Fruit fly (Drosophila melanogaster) whole organism, embryonic: ENCODE measurements around the gene CG32801.
A peak's percentile ranks its signal among the peaks of the same experiment; 100 is the strongest.

Experiments
- Bteb2 ChIP-seq: fragments of 200-800 bp; sonication (Bioruptor generic); optimal IDR thresholded peaks from 2 replicates; lab custom pipeline; 2016; ENCODE audit warnings: missing biosample characterization, missing genetic modification characterization
- CG1024 ChIP-seq: fragments of 200-800 bp; sonication (Bioruptor generic); IDR thresholded peaks from 2 replicates; pipeline ENCODE4 v1.3.6; 2022; ENCODE audit warnings: missing biosample characterization, missing genetic modification characterization
- CG11398 ChIP-seq: fragments of 200-800 bp; sonication (Bioruptor generic); optimal IDR thresholded peaks from 2 replicates; lab custom pipeline; 2016; ENCODE audit warnings: missing biosample characterization, missing genetic modification characterization
- CG11504 ChIP-seq: fragments of 200-800 bp; sonication (Bioruptor generic); optimal IDR thresholded peaks from 3 replicates; lab custom pipeline; 2019; ENCODE audit warnings: missing biosample characterization, mild to moderate bottlenecking, missing genetic modification characterization, moderate library complexity
- CG12299 ChIP-seq: fragments of 200-800 bp; sonication (Bioruptor generic); optimal IDR thresholded peaks from 2 replicates; lab custom pipeline; 2018; ENCODE audit warnings: missing biosample characterization, mild to moderate bottlenecking, missing genetic modification characterization
- CG1647 ChIP-seq: fragments of 200-800 bp; sonication (Bioruptor generic); optimal IDR thresholded peaks from 3 replicates; lab custom pipeline; 2016; ENCODE audit warnings: missing biosample characterization, missing genetic modification characterization
- CG17568 ChIP-seq: fragments of 200-800 bp; sonication (Bioruptor generic); optimal IDR thresholded peaks from 2 replicates; lab custom pipeline; 2018; ENCODE audit warnings: missing biosample characterization, mild to moderate bottlenecking, missing genetic modification characterization, moderate library complexity
- CG2116 ChIP-seq: fragments of 200-800 bp; sonication (Bioruptor generic); optimal IDR thresholded peaks from 3 replicates; lab custom pipeline; 2018; ENCODE audit warnings: missing biosample characterization, mild to moderate bottlenecking, missing genetic modification characterization
- CG31224 ChIP-seq: fragments of 200-800 bp; sonication (Bioruptor generic); IDR thresholded peaks from 2 replicates; pipeline ENCODE4 v1.3.6; 2022; ENCODE audit warnings: missing biosample characterization, missing genetic modification characterization
- CG33213 ChIP-seq: fragments of 200-800 bp; sonication (Bioruptor generic); optimal IDR thresholded peaks from 3 replicates; lab custom pipeline; 2016; ENCODE audit warnings: missing biosample characterization, missing genetic modification characterization
- CG3407 ChIP-seq: fragments of 200-800 bp; sonication (Bioruptor generic); optimal IDR thresholded peaks from 2 replicates; lab custom pipeline; 2018; ENCODE audit warnings: missing biosample characterization, mild to moderate bottlenecking, missing genetic modification characterization
- CG4617 ChIP-seq: fragments of 200-800 bp; sonication (Bioruptor generic); optimal IDR thresholded peaks from 3 replicates; lab custom pipeline; 2016; ENCODE audit warnings: missing biosample characterization, missing genetic modification characterization, borderline replicate concordance
- CG7271 ChIP-seq: fragments of 200-800 bp; sonication (Bioruptor generic); optimal IDR thresholded peaks from 2 replicates; lab custom pipeline; 2018; ENCODE audit warnings: missing biosample characterization, mild to moderate bottlenecking, missing genetic modification characterization, moderate library complexity
- CG7928 ChIP-seq: fragments of 200-800 bp; sonication (Bioruptor generic); optimal IDR thresholded peaks from 2 replicates; lab custom pipeline; 2017; ENCODE audit warnings: missing biosample characterization, mild to moderate bottlenecking, missing genetic modification characterization
- CG8089 ChIP-seq: fragments of 200-800 bp; sonication (Bioruptor generic); optimal IDR thresholded peaks from 3 replicates; lab custom pipeline; 2016; ENCODE audit warnings: missing biosample characterization, missing genetic modification characterization
- CG9797 ChIP-seq: fragments of 200-800 bp; sonication (Bioruptor generic); optimal IDR thresholded peaks from 3 replicates; lab custom pipeline; 2018; ENCODE audit warnings: missing biosample characterization, mild to moderate bottlenecking, missing genetic modification characterization
- CG9817 ChIP-seq: fragments of 200-800 bp; sonication (Bioruptor generic); optimal IDR thresholded peaks from 2 replicates; lab custom pipeline; 2018; ENCODE audit warnings: missing biosample characterization, mild to moderate bottlenecking, missing genetic modification characterization, moderate library complexity
- CoRest ChIP-seq: fragments of 200-800 bp; sonication (Bioruptor generic); optimal IDR thresholded peaks from 3 replicates; lab custom pipeline; 2018; ENCODE audit warnings: missing biosample characterization, mild to moderate bottlenecking, missing genetic modification characterization, moderate library complexity
- Dbx ChIP-seq: fragments of 200-800 bp; sonication (Bioruptor generic); IDR thresholded peaks from 3 replicates; pipeline ENCODE4 v1.3.6; 2022; ENCODE audit warnings: missing biosample characterization, missing genetic modification characterization
- Dek ChIP-seq: fragments of 200-800 bp; sonication (Bioruptor generic); optimal IDR thresholded peaks from 3 replicates; lab custom pipeline; 2019; ENCODE audit warnings: missing biosample characterization, mild to moderate bottlenecking, missing genetic modification characterization, moderate library complexity
- Dll ChIP-seq: fragments of 200-800 bp; sonication (Bioruptor generic); IDR thresholded peaks from 4 replicates; pipeline ENCODE4 v1.3.6; 2022; ENCODE audit warnings: missing biosample characterization, missing genetic modification characterization; ENCODE audit not compliant: partially characterized antibody
- Eip74EF ChIP-seq, 2 experiments: fragments of 200-800 bp in 1 of 2; fragments of >200 bp in 1 of 2; sonication (Bioruptor generic) in 1 of 2; optimal IDR thresholded peaks; 2 replicates each; lab custom pipeline; 2017 to 2019; ENCODE audit warnings: missing biosample characterization in 2 of 2, missing genetic modification characterization in 2 of 2, mild to moderate bottlenecking in 1 of 2, moderate library complexity in 1 of 2
- Hey ChIP-seq: fragments of 200-800 bp; sonication (Bioruptor generic); optimal IDR thresholded peaks from 3 replicates; lab custom pipeline; 2018; ENCODE audit warnings: missing biosample characterization, mild to moderate bottlenecking, missing genetic modification characterization
- Hr39 ChIP-seq: fragments of >200 bp; optimal IDR thresholded peaks from 2 replicates; lab custom pipeline; 2017
- MESR4 ChIP-seq: fragments of 200-800 bp; sonication (Bioruptor generic); optimal IDR thresholded peaks from 2 replicates; lab custom pipeline; 2018; ENCODE audit warnings: missing biosample characterization, mild to moderate bottlenecking, missing genetic modification characterization, moderate library complexity
- Nf-YA ChIP-seq: fragments of 200-800 bp; sonication (Bioruptor generic); IDR thresholded peaks from 2 replicates; pipeline ENCODE4 v1.3.6; 2022; ENCODE audit warnings: missing biosample characterization, missing genetic modification characterization
- Sry-β ChIP-seq: fragments of 200-800 bp; sonication (Bioruptor generic); optimal IDR thresholded peaks from 2 replicates; lab custom pipeline; 2018; ENCODE audit warnings: missing biosample characterization, mild to moderate bottlenecking, missing genetic modification characterization, moderate library complexity
- ab ChIP-seq: fragments of 200-800 bp; sonication (Bioruptor generic); optimal IDR thresholded peaks from 2 replicates; lab custom pipeline; 2016; ENCODE audit warnings: missing biosample characterization, missing genetic modification characterization
- bigmax ChIP-seq: fragments of 200-800 bp; sonication (Bioruptor generic); optimal IDR thresholded peaks from 2 replicates; lab custom pipeline; 2018; ENCODE audit warnings: missing biosample characterization, mild to moderate bottlenecking, missing genetic modification characterization
- btn ChIP-seq: fragments of 200-800 bp; sonication (Bioruptor generic); optimal IDR thresholded peaks from 2 replicates; lab custom pipeline; 2016; ENCODE audit warnings: missing biosample characterization, missing genetic modification characterization
- ci ChIP-seq: fragments of 200-800 bp; sonication (Bioruptor generic); IDR thresholded peaks from 3 replicates; pipeline ENCODE4 v1.3.6; 2022; ENCODE audit warnings: missing biosample characterization, missing genetic modification characterization
- cwo ChIP-seq: fragments of 200-800 bp; sonication (Bioruptor generic); optimal IDR thresholded peaks from 3 replicates; lab custom pipeline; 2017; ENCODE audit warnings: missing biosample characterization, missing genetic modification characterization, mild to moderate bottlenecking, moderate library complexity, missing genetic modification reagents
- dan ChIP-seq: fragments of 200-800 bp; sonication (Bioruptor generic); IDR thresholded peaks from 2 replicates; pipeline ENCODE4 v1.3.6; 2022; ENCODE audit warnings: missing biosample characterization, missing genetic modification characterization
- ems ChIP-seq: fragments of 200-800 bp; sonication (Bioruptor generic); optimal IDR thresholded peaks from 3 replicates; lab custom pipeline; 2016; ENCODE audit warnings: missing biosample characterization, missing genetic modification characterization
- fd96Cb ChIP-seq: fragments of 200-800 bp; sonication (Bioruptor generic); optimal IDR thresholded peaks from 2 replicates; lab custom pipeline; 2018; ENCODE audit warnings: missing biosample characterization, mild to moderate bottlenecking, missing genetic modification characterization, moderate library complexity
- fru ChIP-seq: fragments of >200 bp; optimal IDR thresholded peaks from 2 replicates; lab custom pipeline; 2017
- gt ChIP-seq: fragments of 200-800 bp; sonication (Bioruptor generic); IDR thresholded peaks from 2 replicates; pipeline ENCODE4 v1.3.6; 2022; ENCODE audit warnings: missing biosample characterization, missing genetic modification characterization
- hkb ChIP-seq, 2 experiments: fragments of 200-800 bp in 1 of 2; fragments of >200 bp in 1 of 2; sonication (Bioruptor generic) in 1 of 2; IDR thresholded peaks in 1 of 2; optimal IDR thresholded peaks in 1 of 2; 2 replicates each; pipeline versions ENCODE4 v1.3.6 to Lab custom; 2017 to 2022; ENCODE audit warnings: missing biosample characterization in 1 of 2, missing genetic modification characterization in 1 of 2
- kni ChIP-seq: fragments of 200-800 bp; sonication (Bioruptor generic); optimal IDR thresholded peaks from 3 replicates; lab custom pipeline; 2017; ENCODE audit warnings: mild to moderate bottlenecking, missing biosample characterization, missing genetic modification reagents, missing genetic modification characterization
- lab ChIP-seq: fragments of 200-800 bp; sonication (Bioruptor generic); optimal IDR thresholded peaks from 3 replicates; lab custom pipeline; 2017; ENCODE audit warnings: missing biosample characterization, missing genetic modification characterization, mild to moderate bottlenecking, moderate library complexity, missing genetic modification reagents
- lov ChIP-seq, 2 experiments: fragments of 200-800 bp in 1 of 2; fragments of >200 bp in 1 of 2; sonication (Bioruptor generic) in 1 of 2; IDR thresholded peaks in 1 of 2; optimal IDR thresholded peaks in 1 of 2; 2 replicates in 1 of 2; 3 replicates in 1 of 2; pipeline versions ENCODE4 v1.3.6 to Lab custom; 2017 to 2022; ENCODE audit warnings: missing biosample characterization in 1 of 2, missing genetic modification characterization in 1 of 2
- org-1 ChIP-seq: fragments of 200-800 bp; sonication (Bioruptor generic); optimal IDR thresholded peaks from 2 replicates; lab custom pipeline; 2017; ENCODE audit warnings: missing biosample characterization, missing genetic modification characterization
- pum ChIP-seq: fragments of 200-800 bp; sonication (Bioruptor generic); optimal IDR thresholded peaks from 2 replicates; lab custom pipeline; 2016; ENCODE audit warnings: missing biosample characterization, missing genetic modification characterization
- ranshi ChIP-seq: fragments of 200-800 bp; sonication (Bioruptor generic); IDR thresholded peaks from 2 replicates; pipeline ENCODE4 v1.3.6; 2022; ENCODE audit warnings: missing biosample characterization, missing genetic modification characterization
- repo ChIP-seq: fragments of 200-800 bp; sonication (Bioruptor generic); optimal IDR thresholded peaks from 2 replicates; lab custom pipeline; 2016; ENCODE audit warnings: missing biosample characterization, missing genetic modification characterization
- tin ChIP-seq: fragments of 200-800 bp; sonication (Bioruptor generic); optimal IDR thresholded peaks from 3 replicates; lab custom pipeline; 2016; ENCODE audit warnings: missing biosample characterization, missing genetic modification characterization
- toy ChIP-seq: fragments of 200-800 bp; sonication (Bioruptor generic); IDR thresholded peaks from 2 replicates; pipeline ENCODE4 v1.3.6; 2022; ENCODE audit warnings: missing biosample characterization, missing genetic modification characterization
- vfl ChIP-seq: fragments of 200-800 bp; sonication (Bioruptor generic); optimal IDR thresholded peaks from 2 replicates; lab custom pipeline; 2016; ENCODE audit warnings: missing biosample characterization, missing genetic modification characterization

The CG32801 gene

DNA sequence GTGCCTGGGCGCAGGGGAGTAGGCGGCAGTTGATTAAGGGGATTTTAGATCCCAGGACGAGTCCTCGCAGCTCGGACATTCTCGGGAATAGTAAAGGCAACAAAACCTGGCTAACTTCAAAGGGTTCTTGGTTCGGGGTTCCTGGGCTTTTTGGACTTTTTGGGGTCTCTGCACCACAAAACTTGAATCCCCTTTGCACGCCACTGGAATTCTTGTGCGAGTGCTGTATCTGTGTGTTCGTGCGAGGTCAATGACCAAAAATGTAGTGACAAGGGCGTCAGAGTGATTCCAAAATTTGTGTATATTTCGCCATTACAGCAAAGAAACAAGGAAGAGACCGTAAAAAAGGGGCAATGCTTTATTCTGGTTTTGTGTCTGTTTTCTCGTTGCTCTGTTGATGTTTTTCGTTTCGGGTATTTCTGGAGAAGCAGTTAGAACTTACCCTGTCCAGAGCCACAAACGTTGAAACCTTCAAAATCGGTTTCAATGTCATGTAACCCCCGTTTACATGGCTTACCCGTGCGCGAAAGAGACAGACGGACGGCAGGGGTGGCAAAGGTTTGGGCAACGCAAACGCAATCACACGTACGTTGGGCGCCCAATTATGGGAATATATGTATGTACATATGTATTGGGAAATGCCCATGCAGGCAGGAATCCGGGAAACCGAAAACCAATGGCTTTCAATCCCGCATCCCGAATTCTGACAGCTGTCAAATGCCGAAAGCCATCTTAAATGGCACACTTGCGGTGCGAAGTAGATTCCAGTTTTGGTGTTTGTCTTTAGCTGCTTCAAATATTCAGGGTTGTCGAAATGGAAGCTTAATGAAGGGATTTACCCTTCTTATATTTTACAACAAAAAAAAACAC, 41.5 kb upstream of the CG32801 start (continued):
- TF ChIP-seq CG4617 (no peak), Dll (GFP tag; lab: Robert Waterston, UW) (no peak), MESR4 (GFP tag; lab: Kevin White, UChicago) (no peak), CG7271 (tag; lab: Kevin White, UChicago) (no peak), bigmax (GFP tag; lab: Kevin White, UChicago) (no peak), CG9817 (tag; lab: Kevin White, UChicago) (peak; percentile 52), pum (GFP tag; lab: Kevin White, UChicago) (peak; percentile 38), CG31224 (peak; percentile 40; the same call in 1 of the 2 replicates), CG11504 (peak; percentile 39), CoRest (no peak), repo (GFP tag; lab: Kevin White, UChicago) (peak; percentile 4), hkb (optimal IDR thresholded peaks at IDR 0.05; lab: Kevin White, UChicago) (no peak), hkb (GFP tag; IDR thresholded peaks at IDR 0.05; lab: Robert Waterston, UW) (peak; percentile 56), CG33213 (GFP tag; lab: Kevin White, UChicago) (no peak), Bteb2 (GFP tag; lab: Kevin White, UChicago) (no peak), ci (GFP tag; lab: Robert Waterston, UW) (peak; percentile 73; the same call in 2 of the 3 replicates), org-1 (GFP tag; lab: Kevin White, UChicago) (peak; percentile 39), kni (GFP tag; lab: Kevin White, UChicago) (no peak), Dbx (peak; percentile 46; the same call in 2 of the 3 replicates), lov (optimal IDR thresholded peaks at IDR 0.05; lab: Kevin White, UChicago) (no peak), lov (GFP tag; IDR thresholded peaks at IDR 0.05; lab: Robert Waterston, UW) (no peak), btn (GFP tag; lab: Kevin White, UChicago) (no peak), Dek (tag; lab: Kevin White, UChicago) (no peak), dan (GFP tag; lab: Robert Waterston, UW) (0 out of 2 replicates have a peak, but pooled peaks have one; percentile 7), Sry-β (GFP tag; lab: Kevin White, UChicago) (no peak), CG1024 (GFP tag; lab: Robert Waterston, UW) (peak; percentile 42; the same call in 1 of the 2 replicates), CG7928 (GFP tag; lab: Kevin White, UChicago) (no peak), toy (no peak), ems (GFP tag; lab: Kevin White, UChicago) (peak; percentile 30), Hey (tag; lab: Kevin White, UChicago) (no peak), CG8089 (GFP tag; lab: Kevin White, UChicago) (peak; percentile 16), vfl (GFP tag; lab: Kevin White, UChicago) (peak; percentile 24), Eip74EF (GFP tag; optimal IDR thresholded peaks at IDR 0.05; lab: Kevin White, UChicago) (no peak), CG12299 (tag; lab: Kevin White, UChicago) (peak; percentile 34), ab (no peak), gt (no peak), Hr39 (no peak), CG1647 (GFP tag; lab: Kevin White, UChicago) (no peak), CG11398 (GFP tag; lab: Kevin White, UChicago) (no peak), tin (GFP tag; lab: Kevin White, UChicago) (peak; percentile 26), cwo (GFP tag; lab: Kevin White, UChicago) (no peak), CG17568 (peak; percentile 69), lab (GFP tag; lab: Kevin White, UChicago) (peak; percentile 61), CG3407 (GFP tag; lab: Kevin White, UChicago) (peak; percentile 18), Nf-YA (GFP tag; lab: Robert Waterston, UW) (0 out of 2 replicates have a peak, but pooled peaks have one; percentile 24), fd96Cb (tag; lab: Kevin White, UChicago) (peak; percentile 67), CG2116 (GFP tag; lab: Kevin White, UChicago) (no peak), ranshi (GFP tag; lab: Robert Waterston, UW) (peak; percentile 69), CG9797 (GFP tag; lab: Kevin White, UChicago) (no peak), fru (no peak)
